Worm (Caenorhabditis elegans): ENCODE results near the gene pinn-1.

Gene pinn-1

ce11 chrII:2937852-2938251 lies 49.0 kb upstream of the pinn-1 start, which contains the start of gene irld-65:
Gene irld-65, minus strand, starts transcription at chrII:2937952.
- TF ChIP-seq hmg-11 (tag; optimal IDR thresholded peaks at IDR 0.05) (no peak), fkh-2 (tag; optimal IDR thresholded peaks at IDR 0.05) (no peak), nhr-11 (tag; optimal IDR thresholded peaks at IDR 0.05) (no peak), mml-1 (tag; optimal IDR thresholded peaks at IDR 0.05) (no peak), egl-27 (tag; optimal IDR thresholded peaks at IDR 0.05) (no peak), lsy-12 (tag; optimal IDR thresholded peaks at IDR 0.05) (no peak), nhr-23 (tag; optimal IDR thresholded peaks at IDR 0.05) (no peak), ZK546.5 (tag; optimal IDR thresholded peaks at IDR 0.05) (no peak), nhr-67 (tag; optimal IDR thresholded peaks at IDR 0.05) (no peak), fos-1 (tag; optimal IDR thresholded peaks at IDR 0.05) (no peak), ceh-28 (tag; optimal IDR thresholded peaks at IDR 0.05) (no peak), nhr-77 (tag; optimal IDR thresholded peaks at IDR 0.05) (no peak), egl-5 (tag; optimal IDR thresholded peaks at IDR 0.05) (no peak), snpc-4 (tag; optimal IDR thresholded peaks at IDR 0.05) (no peak), nhr-76 (tag; optimal IDR thresholded peaks at IDR 0.05) (no peak), ztf-4 (tag; optimal IDR thresholded peaks at IDR 0.05) (no peak), unc-39 (tag; optimal IDR thresholded peaks at IDR 0.05) (no peak), nhr-25 (tag; optimal IDR thresholded peaks at IDR 0.05) (no peak), lin-39 (tag; optimal IDR thresholded peaks at IDR 0.05) (no peak)

ce11 chrII:2934354-2934753 lies 45.5 kb upstream of the pinn-1 start, which contains the start of gene irld-67:
Gene irld-67, minus strand, starts transcription at chrII:2934454.
- TF ChIP-seq pha-4 (tag; optimal IDR thresholded peaks at IDR 0.05) (no peak), egl-5 (tag; optimal IDR thresholded peaks at IDR 0.05) (no peak), ceh-82 (tag; optimal IDR thresholded peaks at IDR 0.05) (no peak), ceh-9 (tag; optimal IDR thresholded peaks at IDR 0.05) (no peak), mml-1 (tag; optimal IDR thresholded peaks at IDR 0.05) (no peak), tbx-2 (tag; optimal IDR thresholded peaks at IDR 0.05) (no peak), nhr-237 (tag; optimal IDR thresholded peaks at IDR 0.05) (no peak), ceh-16 (tag; optimal IDR thresholded peaks at IDR 0.05) (no peak)

- TF ChIP-seq ceh-9 (tag; optimal IDR thresholded peaks at IDR 0.05) (no peak), ama-1 (optimal IDR thresholded peaks at IDR 0.05) (no peak), egl-27 (tag; optimal IDR thresholded peaks at IDR 0.05) (no peak), R02D3.7 (tag; optimal IDR thresholded peaks at IDR 0.05) (no peak), lin-39 (tag; optimal IDR thresholded peaks at IDR 0.05) (no peak), nhr-28 (tag; optimal IDR thresholded peaks at IDR 0.05) (no peak), nhr-25 (tag; optimal IDR thresholded peaks at IDR 0.05) (no peak)
These were observed 42.8 kb upstream of the pinn-1 start for ce11 chrII:2931564-2931963.

ce11 chrII:2930499-2930898 lies 41.7 kb upstream of the pinn-1 start, which contains the start of the genes irld-64 and irld-63:
Gene irld-64, minus strand, starts transcription at chrII:2930599.
Gene irld-63, plus strand, starts transcription at chrII:2930728.
- TF ChIP-seq snpc-4 (tag; optimal IDR thresholded peaks at IDR 0.05) (no peak), nhr-77 (tag; optimal IDR thresholded peaks at IDR 0.05) (no peak)

ce11 chrII:2929846-2930245 lies 41.0 kb upstream of the pinn-1 start:
- no peak for TF ChIP-seq ama-1 (optimal IDR thresholded peaks at IDR 0.05)
- no peak for TF ChIP-seq sea-2 (GFP tag; optimal IDR thresholded peaks at IDR 0.05)
- TF ChIP-seq aly-2 (tag; optimal IDR thresholded peaks at IDR 0.05), result no peak
- TF ChIP-seq mdl-1 (tag; optimal IDR thresholded peaks at IDR 0.05), result no peak
- TF ChIP-seq ceh-9 (tag; optimal IDR thresholded peaks at IDR 0.05), result no peak
- no peak for TF ChIP-seq nhr-25 (tag; optimal IDR thresholded peaks at IDR 0.05)
- TF ChIP-seq ZK546.5 (tag; optimal IDR thresholded peaks at IDR 0.05), result no peak
- TF ChIP-seq lsy-12 (tag; optimal IDR thresholded peaks at IDR 0.05), result no peak
- no peak for TF ChIP-seq egl-27 (tag; optimal IDR thresholded peaks at IDR 0.05)
- TF ChIP-seq fkh-10 (GFP tag; optimal IDR thresholded peaks at IDR 0.05), result no peak
- TF ChIP-seq hmg-11 (tag; optimal IDR thresholded peaks at IDR 0.05), result no peak
- no peak for TF ChIP-seq unc-62 (GFP tag; optimal IDR thresholded peaks at IDR 0.05)
- TF ChIP-seq nhr-23 (tag; optimal IDR thresholded peaks at IDR 0.05), result no peak
- no peak for TF ChIP-seq nhr-12 (tag; optimal IDR thresholded peaks at IDR 0.05)
- TF ChIP-seq daf-12 (tag; optimal IDR thresholded peaks at IDR 0.05), result no peak
- no peak for TF ChIP-seq ceh-28 (tag; optimal IDR thresholded peaks at IDR 0.05)
- TF ChIP-seq unc-39 (tag; optimal IDR thresholded peaks at IDR 0.05), result no peak
